Worm (Caenorhabditis elegans) whole organism, young adult: ENCODE measurements around the gene ZK381.62.
A peak's percentile ranks its signal among the peaks of the same experiment; 100 is the strongest.

ENCODE experiments used
- B0035.1 ChIP-seq: sonication (generic microtip); optimal IDR thresholded peaks from 2 replicates; lab custom pipeline; 2016; ENCODE audit warnings: missing genetic modification characterization, mild to moderate bottlenecking, missing compliant biosample characterization, missing genotype, missing genetic modification reagents
- C17E4.6 ChIP-seq: fragments of 200-800 bp; sonication (Bioruptor generic); IDR thresholded peaks from 2 replicates; pipeline ENCODE4 v1.3.6; 2022; ENCODE audit warnings: missing genetic modification reagents, missing genetic modification characterization, missing compliant biosample characterization
- F57C9.4 ChIP-seq: sonication (generic microtip); optimal IDR thresholded peaks from 2 replicates; lab custom pipeline; 2017; ENCODE audit warnings: mild to moderate bottlenecking, missing genetic modification characterization, missing compliant biosample characterization
- T07F8.4 ChIP-seq: sonication (generic microtip); optimal IDR thresholded peaks from 2 replicates; lab custom pipeline; 2016; ENCODE audit warnings: mild to moderate bottlenecking, missing genetic modification characterization, moderate library complexity, missing compliant biosample characterization
- Y53G8AR.9 ChIP-seq: fragments of 200-800 bp; sonication (Bioruptor generic); conservative IDR thresholded peaks from 2 replicates; pipeline ENCODE4 v1.3.6; 2022; ENCODE audit warnings: missing genetic modification reagents, missing genetic modification characterization, missing compliant biosample characterization
- Y56A3A.18 ChIP-seq: fragments of 200-800 bp; sonication (Bioruptor generic); IDR thresholded peaks from 2 replicates; pipeline ENCODE4 v1.3.6; 2022; ENCODE audit warnings: missing genetic modification reagents, missing genetic modification characterization, missing compliant biosample characterization
- Y79H2A.3 ChIP-seq: fragments of 200-800 bp; sonication (Bioruptor generic); conservative IDR thresholded peaks from 2 replicates; pipeline ENCODE4 v1.3.6; 2022; ENCODE audit warnings: missing genetic modification reagents, missing genetic modification characterization, missing compliant biosample characterization
- atf-7 ChIP-seq: sonication (generic microtip); optimal IDR thresholded peaks from 2 replicates; lab custom pipeline; 2017; ENCODE audit warnings: mild to moderate bottlenecking, missing genetic modification characterization, missing compliant biosample characterization
- athp-1 ChIP-seq: sonication (generic microtip); optimal IDR thresholded peaks from 2 replicates; lab custom pipeline; 2017; ENCODE audit warnings: mild to moderate bottlenecking, missing genetic modification characterization, missing compliant biosample characterization
- attf-5 ChIP-seq: fragments of 200-800 bp; sonication (Bioruptor generic); optimal IDR thresholded peaks from 2 replicates; lab custom pipeline; 2018; ENCODE audit warnings: mild to moderate bottlenecking, missing genetic modification characterization, missing compliant biosample characterization
- attf-6 ChIP-seq: fragments of 200-800 bp; sonication (Bioruptor generic); IDR thresholded peaks from 2 replicates; pipeline ENCODE4 v1.3.6; 2022; ENCODE audit warnings: missing genetic modification reagents, missing genetic modification characterization, missing compliant biosample characterization
- cebp-1 ChIP-seq, 2 experiments: fragments of 200-800 bp in 1 of 2; sonication (Bioruptor generic) in 1 of 2; sonication (generic microtip) in 1 of 2; IDR thresholded peaks in 1 of 2; optimal IDR thresholded peaks in 1 of 2; 2 replicates each; pipeline versions ENCODE4 v1.3.6 to Lab custom; 2017 to 2022; ENCODE audit warnings: missing compliant biosample characterization in 2 of 2, missing genetic modification characterization in 2 of 2, mild to moderate bottlenecking in 1 of 2, missing genetic modification reagents in 1 of 2, moderate library complexity in 1 of 2
- ceh-40 ChIP-seq: fragments of 200-800 bp; sonication (Bioruptor generic); IDR thresholded peaks from 2 replicates; pipeline ENCODE4 v1.3.6; 2022; ENCODE audit warnings: missing genetic modification characterization, missing compliant biosample characterization
- dox-1 ChIP-seq: fragments of 200-800 bp; sonication (Bioruptor generic); IDR thresholded peaks from 2 replicates; pipeline ENCODE4 v1.3.6; 2022; ENCODE audit warnings: missing genetic modification reagents, missing genetic modification characterization, missing compliant biosample characterization
- dpl-1 ChIP-seq: fragments of 150-350 bp; optimal IDR thresholded peaks from 2 replicates; lab custom pipeline; 2014; ENCODE audit warnings: missing biosample characterization, missing genetic modification reagents, missing genetic modification characterization
- egl-44 ChIP-seq: fragments of 200-800 bp; sonication (Bioruptor generic); IDR thresholded peaks from 2 replicates; pipeline ENCODE4 v1.3.6; 2022; ENCODE audit warnings: missing genetic modification reagents, missing genetic modification characterization, missing compliant biosample characterization
- egrh-3 ChIP-seq: fragments of 200-800 bp; sonication (Bioruptor generic); IDR thresholded peaks from 2 replicates; pipeline ENCODE4 v1.3.6; 2022; ENCODE audit warnings: missing genetic modification reagents, missing genetic modification characterization, missing compliant biosample characterization
- ekl-4 ChIP-seq: fragments of 200-800 bp; sonication (Bioruptor generic); IDR thresholded peaks from 2 replicates; pipeline ENCODE4 v1.3.6; 2022; ENCODE audit warnings: missing genetic modification reagents, missing genetic modification characterization, missing compliant biosample characterization
- ets-4 ChIP-seq: fragments of 200-800 bp; sonication (Bioruptor generic); optimal IDR thresholded peaks from 2 replicates; lab custom pipeline; 2018; ENCODE audit warnings: mild to moderate bottlenecking, missing genetic modification characterization, missing compliant biosample characterization
- hlh-26 ChIP-seq: fragments of 200-800 bp; sonication (Bioruptor generic); conservative IDR thresholded peaks from 2 replicates; pipeline ENCODE4 v1.3.6; 2022; ENCODE audit warnings: missing genetic modification reagents, missing genetic modification characterization, missing compliant biosample characterization
- hmg-1.2 ChIP-seq: fragments of 200-800 bp; sonication (Bioruptor generic); IDR thresholded peaks from 2 replicates; pipeline ENCODE4 v1.3.6; 2022; ENCODE audit warnings: missing genetic modification reagents, missing genetic modification characterization, missing compliant biosample characterization
- hsf-1 ChIP-seq: fragments of 200-800 bp; sonication (Bioruptor generic); IDR thresholded peaks from 2 replicates; pipeline ENCODE4 v1.3.6; 2022; ENCODE audit warnings: missing genetic modification reagents, missing genetic modification characterization, missing compliant biosample characterization
- let-607 ChIP-seq, 2 experiments: fragments of 200-800 bp in 1 of 2; sonication (Bioruptor generic) in 1 of 2; sonication (generic microtip) in 1 of 2; optimal IDR thresholded peaks; 2 replicates each; lab custom pipeline; 2016 to 2018; ENCODE audit warnings: mild to moderate bottlenecking in 2 of 2, missing compliant biosample characterization in 2 of 2, missing genetic modification characterization in 2 of 2, moderate library complexity in 2 of 2, missing genotype in 1 of 2
- lsl-1 ChIP-seq: fragments of 200-800 bp; sonication (Bioruptor generic); optimal IDR thresholded peaks from 2 replicates; lab custom pipeline; 2018; ENCODE audit warnings: mild to moderate bottlenecking, missing genetic modification characterization, moderate library complexity, missing compliant biosample characterization
- nhr-179 ChIP-seq: sonication (generic microtip); optimal IDR thresholded peaks from 2 replicates; lab custom pipeline; 2016; ENCODE audit warnings: mild to moderate bottlenecking, missing genetic modification characterization, missing compliant biosample characterization
- nhr-27 ChIP-seq: fragments of 200-800 bp; sonication (Bioruptor generic); optimal IDR thresholded peaks from 2 replicates; lab custom pipeline; 2018; ENCODE audit warnings: mild to moderate bottlenecking, missing genetic modification characterization, moderate library complexity, missing compliant biosample characterization
- nhr-80 ChIP-seq: sonication (generic microtip); optimal IDR thresholded peaks from 2 replicates; lab custom pipeline; 2016; ENCODE audit warnings: missing genetic modification characterization, missing compliant biosample characterization
- nhr-90 ChIP-seq: sonication (generic microtip); optimal IDR thresholded peaks from 2 replicates; lab custom pipeline; 2016; ENCODE audit warnings: missing genotype, mild to moderate bottlenecking, missing genetic modification characterization, missing compliant biosample characterization
- pha-4 ChIP-seq: fragments of 150-350 bp; sonication (generic microtip); optimal IDR thresholded peaks from 2 replicates; lab custom pipeline; 2014; ENCODE audit warnings: missing biosample characterization, missing genetic modification reagents, missing genetic modification characterization
- sea-2 ChIP-seq: fragments of 200-800 bp; sonication (Bioruptor generic); IDR thresholded peaks from 2 replicates; pipeline ENCODE4 v1.3.6; 2022; ENCODE audit warnings: missing genetic modification characterization, missing compliant biosample characterization
- snpc-4 ChIP-seq, 5 experiments: fragments of 150-350 bp in 1 of 5; sonication (generic microtip) in 4 of 5; optimal IDR thresholded peaks; 2 replicates each; lab custom pipeline; 2014 to 2018; ENCODE audit warnings: missing genetic modification characterization in 5 of 5, missing biosample characterization in 3 of 5, antibody characterized with exemption in 2 of 5, mild to moderate bottlenecking in 2 of 5, missing compliant biosample characterization in 2 of 5, missing genotype in 2 of 5, moderate library complexity in 2 of 5, missing genetic modification reagents in 1 of 5
- tbp1 ChIP-seq: fragments of 200-800 bp; sonication (Bioruptor generic); optimal IDR thresholded peaks from 2 replicates; lab custom pipeline; 2018; ENCODE audit warnings: mild to moderate bottlenecking, missing genetic modification characterization, missing compliant biosample characterization
- tlf-1 ChIP-seq: fragments of 200-800 bp; sonication (Bioruptor generic); optimal IDR thresholded peaks from 2 replicates; lab custom pipeline; 2018; ENCODE audit warnings: mild to moderate bottlenecking, missing genetic modification characterization, missing compliant biosample characterization
- xnd-1 ChIP-seq: sonication (generic microtip); optimal IDR thresholded peaks from 2 replicates; lab custom pipeline; 2016; ENCODE audit warnings: missing genotype, missing genetic modification reagents, missing genetic modification characterization, missing compliant biosample characterization
- zfh-2 ChIP-seq: fragments of 200-800 bp; sonication (Bioruptor generic); conservative IDR thresholded peaks from 2 replicates; pipeline ENCODE4 v1.3.6; 2022; ENCODE audit warnings: missing genetic modification reagents, missing genetic modification characterization, missing compliant biosample characterization

The ZK381.62 gene

DNA sequence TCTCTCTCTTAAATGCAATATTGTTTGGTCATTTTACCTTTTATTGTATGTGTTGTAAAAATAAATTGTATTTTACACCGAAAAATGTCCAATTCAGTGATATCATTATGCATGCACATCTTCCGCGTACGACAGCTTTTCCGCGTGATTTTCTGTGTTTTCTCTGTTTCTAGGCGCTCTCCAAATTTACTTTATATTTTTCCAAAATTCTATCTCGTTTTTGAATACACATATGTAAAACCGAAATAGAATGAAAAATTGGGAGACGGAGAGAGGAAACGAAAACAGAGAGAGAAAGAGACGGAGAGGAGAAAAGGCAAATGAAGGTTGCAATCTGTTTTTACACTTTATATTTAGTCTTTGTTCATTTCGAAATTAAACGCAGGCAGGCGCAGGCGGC is 45.4 kb upstream of the ZK381.62 start:
- TF ChIP-seq lsl-1 (GFP tag; lab: Kevin White, UChicago) = no peak
- no peak for TF ChIP-seq tlf-1
- TF ChIP-seq egl-44 = no peak
- peak; percentile 9 for TF ChIP-seq nhr-80 (tag; lab: Kevin White, UChicago)
- TF ChIP-seq cebp-1 (GFP tag; IDR thresholded peaks at IDR 0.05; lab: Robert Waterston, UW) = no peak
- TF ChIP-seq cebp-1 (tag; optimal IDR thresholded peaks at IDR 0.05; lab: Kevin White, UChicago) = peak; percentile 54
- TF ChIP-seq hmg-1.2 = peak; percentile 41; the same call in 1 of the 2 replicates
- no peak for TF ChIP-seq Y79H2A.3 (GFP tag; lab: Robert Waterston, UW)

ce11 chrIV:7012731-7013445 is 41.8 kb upstream of the ZK381.62 start:
- TF ChIP-seq atf-7 = no peak
- TF ChIP-seq T07F8.4 (tag; lab: Kevin White, UChicago) = no peak
- no peak for TF ChIP-seq pha-4
- no peak for TF ChIP-seq tbp1 (GFP tag; lab: Kevin White, UChicago)
- no peak for TF ChIP-seq xnd-1
- TF ChIP-seq ets-4 = no peak
- no peak for TF ChIP-seq athp-1 (tag; lab: Kevin White, UChicago)
- TF ChIP-seq nhr-27 (tag; lab: Kevin White, UChicago) = no peak
- TF ChIP-seq dox-1 (GFP tag; lab: Robert Waterston, UW) = no peak
- TF ChIP-seq sea-2 (GFP tag; lab: Robert Waterston, UW) = no peak
- TF ChIP-seq C17E4.6 = no peak
- TF ChIP-seq snpc-4 (GFP tag; optimal IDR thresholded peaks at IDR 0.05; lab: Kevin White, UChicago) = no peak
- TF ChIP-seq snpc-4 (tag; optimal IDR thresholded peaks at IDR 0.05; lab: Kevin White, UChicago) = peak in 1 of 4 experiments; percentile 5
- no peak for TF ChIP-seq nhr-80 (tag; lab: Kevin White, UChicago)
- no peak for TF ChIP-seq Y53G8AR.9 (GFP tag; lab: Robert Waterston, UW)
- TF ChIP-seq B0035.1 (tag; lab: Kevin White, UChicago) = no peak
- no peak for TF ChIP-seq attf-5 (GFP tag; lab: Kevin White, UChicago)
- no peak for TF ChIP-seq F57C9.4 (tag; lab: Kevin White, UChicago)
- no peak for TF ChIP-seq ekl-4 (GFP tag; lab: Robert Waterston, UW)
- peak; percentile 41; the same call in 1 of the 2 replicates for TF ChIP-seq egrh-3
- no peak for TF ChIP-seq nhr-179 (tag; lab: Kevin White, UChicago)
- TF ChIP-seq ceh-40 (GFP tag; lab: Robert Waterston, UW) = no peak
- TF ChIP-seq zfh-2 (GFP tag; lab: Robert Waterston, UW) = peak; percentile 79
- TF ChIP-seq hlh-26 = no peak

ce11 chrIV:7012214-7012613 is 41.1 kb upstream of the ZK381.62 start:
- TF ChIP-seq sea-2 (GFP tag; lab: Robert Waterston, UW) (no peak), Y56A3A.18 (GFP tag; lab: Robert Waterston, UW) (no peak), xnd-1 (no peak), dox-1 (GFP tag; lab: Robert Waterston, UW) (no peak), let-607 (tag; optimal IDR thresholded peaks at IDR 0.05; lab: Kevin White, UChicago) (no peak), dpl-1 (GFP tag; lab: Kevin White, UChicago) (no peak), B0035.1 (tag; lab: Kevin White, UChicago) (no peak), C17E4.6 (no peak), hmg-1.2 (no peak), hsf-1 (GFP tag; lab: Robert Waterston, UW) (no peak), F57C9.4 (tag; lab: Kevin White, UChicago) (no peak), nhr-90 (no peak), attf-6 (GFP tag; lab: Robert Waterston, UW) (no peak)
